Fruit fly (Drosophila melanogaster) whole organism, adult: Measurements from ENCODE around the gene CG17782.

Source experiments
- CG11617 ChIP-seq: fragments of 200-800 bp; sonication (Bioruptor generic); optimal IDR thresholded peaks from 2 replicates; lab custom pipeline; 2017; ENCODE audit warnings: mild to moderate bottlenecking, missing biosample characterization, missing genetic modification reagents, missing genetic modification characterization
- CG12768 ChIP-seq: fragments of 200-800 bp; sonication (Bioruptor generic); optimal IDR thresholded peaks from 2 replicates; lab custom pipeline; 2017; ENCODE audit warnings: missing biosample characterization, missing genetic modification characterization, mild to moderate bottlenecking, moderate library complexity, missing genetic modification reagents
- CG14711 ChIP-seq: fragments of 200-800 bp; sonication (Bioruptor generic); optimal IDR thresholded peaks from 2 replicates; lab custom pipeline; 2018; ENCODE audit warnings: missing biosample characterization, mild to moderate bottlenecking, missing genetic modification characterization, moderate library complexity
- CG1620 ChIP-seq: fragments of 200-800 bp; sonication (Bioruptor generic); optimal IDR thresholded peaks from 2 replicates; lab custom pipeline; 2016; ENCODE audit warnings: missing biosample characterization, missing genetic modification characterization
- CG33017 ChIP-seq: fragments of 200-800 bp; sonication (Bioruptor generic); optimal IDR thresholded peaks from 2 replicates; lab custom pipeline; 2018; ENCODE audit warnings: missing biosample characterization, mild to moderate bottlenecking, missing genetic modification characterization, moderate library complexity
- CG5204 ChIP-seq: fragments of 200-800 bp; sonication (Bioruptor generic); optimal IDR thresholded peaks from 2 replicates; lab custom pipeline; 2016; ENCODE audit warnings: missing biosample characterization, missing genetic modification characterization
- CG7045 ChIP-seq: fragments of 200-800 bp; sonication (Bioruptor generic); optimal IDR thresholded peaks from 2 replicates; lab custom pipeline; 2017; ENCODE audit warnings: missing biosample characterization, mild to moderate bottlenecking, missing genetic modification characterization
- CG7101 ChIP-seq: fragments of 200-800 bp; sonication (Bioruptor generic); optimal IDR thresholded peaks from 2 replicates; lab custom pipeline; 2018; ENCODE audit warnings: missing biosample characterization, mild to moderate bottlenecking, missing genetic modification characterization, moderate library complexity
- Clk ChIP-seq: fragments of 200-800 bp; sonication (Bioruptor generic); optimal IDR thresholded peaks from 2 replicates; lab custom pipeline; 2017; ENCODE audit warnings: missing biosample characterization, missing genetic modification characterization
- Crg-1 ChIP-seq: fragments of 200-800 bp; sonication (Bioruptor generic); optimal IDR thresholded peaks from 2 replicates; lab custom pipeline; 2016; ENCODE audit warnings: missing biosample characterization, missing genetic modification characterization
- Hr96 ChIP-seq: fragments of 200-800 bp; sonication (Bioruptor generic); optimal IDR thresholded peaks from 2 replicates; lab custom pipeline; 2016; ENCODE audit warnings: missing biosample characterization, missing genetic modification characterization
- Mnt ChIP-seq: fragments of 200-800 bp; sonication (Bioruptor generic); optimal IDR thresholded peaks from 2 replicates; lab custom pipeline; 2016; ENCODE audit warnings: missing biosample characterization, mild to moderate bottlenecking, missing genetic modification characterization
- bab1 ChIP-seq: fragments of 200-800 bp; sonication (Bioruptor generic); optimal IDR thresholded peaks from 3 replicates; lab custom pipeline; 2019; ENCODE audit warnings: missing biosample characterization, mild to moderate bottlenecking, missing genetic modification characterization, moderate library complexity
- cic ChIP-seq: fragments of 200-800 bp; sonication (Bioruptor generic); optimal IDR thresholded peaks from 2 replicates; lab custom pipeline; 2017; ENCODE audit warnings: missing biosample characterization, mild to moderate bottlenecking, missing genetic modification characterization, moderate library complexity
- cnc ChIP-seq, 2 experiments: fragments of >200 bp; optimal IDR thresholded peaks; 2 replicates each; lab custom pipeline; 2017
- kay ChIP-seq: fragments of 200-800 bp; sonication (Bioruptor generic); peaks from one replicate; lab custom pipeline; 2016; ENCODE audit warnings: missing biosample characterization, missing genetic modification characterization, borderline replicate concordance
- ovo ChIP-seq: fragments of 200-800 bp; sonication (Bioruptor generic); optimal IDR thresholded peaks from 2 replicates; lab custom pipeline; 2016; ENCODE audit warnings: missing biosample characterization, missing genetic modification characterization
- pad ChIP-seq: fragments of 200-800 bp; sonication (Bioruptor generic); optimal IDR thresholded peaks from 3 replicates; lab custom pipeline; 2017; ENCODE audit warnings: missing biosample characterization, missing genetic modification characterization, mild to moderate bottlenecking, moderate library complexity, missing genetic modification reagents
- tj ChIP-seq: fragments of 200-800 bp; sonication (Bioruptor generic); optimal IDR thresholded peaks from 3 replicates; lab custom pipeline; 2017; ENCODE audit warnings: missing biosample characterization, mild to moderate bottlenecking, missing genetic modification characterization, moderate library complexity
- toe ChIP-seq: fragments of 200-800 bp; sonication (Bioruptor generic); optimal IDR thresholded peaks from 2 replicates; lab custom pipeline; 2016; ENCODE audit warnings: missing biosample characterization, missing genetic modification characterization

CG17782 gene

DNA sequence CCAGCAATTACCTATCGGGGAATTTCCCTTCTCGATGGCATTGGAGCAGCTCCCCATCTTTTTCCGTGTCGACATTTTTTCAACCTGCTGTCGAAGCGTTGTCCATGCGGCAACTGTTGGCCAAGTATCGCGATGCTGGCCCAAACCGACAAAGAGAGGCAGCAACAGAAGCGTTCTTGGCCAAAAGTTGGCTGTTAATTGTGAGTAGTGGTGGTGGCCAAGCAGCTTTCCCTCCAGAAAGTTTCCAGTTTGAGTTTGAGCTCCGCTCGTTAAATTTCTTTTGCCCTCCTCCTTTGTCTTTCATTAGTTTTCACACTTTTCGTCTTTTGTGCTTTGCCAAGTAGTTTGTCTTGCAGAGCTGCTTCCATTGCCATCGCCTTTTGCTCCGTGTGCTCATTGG lies at the start of gene CG17782:
TSS of gene CG17782 (minus strand) at position 101 of the 400 bp plus-strand sequence.
- TF ChIP-seq CG5204 (GFP tag; lab: Kevin White, UChicago): no peak
- no peak for TF ChIP-seq CG14711 (tag; lab: Kevin White, UChicago)
- TF ChIP-seq cic (GFP tag; lab: Kevin White, UChicago): no peak
- no peak for TF ChIP-seq CG7101 (tag; lab: Kevin White, UChicago)
- no peak for TF ChIP-seq CG11617 (GFP tag; lab: Kevin White, UChicago)
- no peak for TF ChIP-seq toe
- TF ChIP-seq CG1620: no peak
- no peak for TF ChIP-seq Hr96 (GFP tag; lab: Kevin White, UChicago)
- no peak for TF ChIP-seq ovo
- no peak for TF ChIP-seq cnc (optimal IDR thresholded peaks at IDR 0.05; lab: Kevin White, UChicago)
- TF ChIP-seq CG33017 (tag; lab: Kevin White, UChicago): no peak
- TF ChIP-seq bab1: no peak
- no peak for TF ChIP-seq CG12768 (GFP tag; lab: Kevin White, UChicago)
- no peak for TF ChIP-seq tj (GFP tag; lab: Kevin White, UChicago)
- no peak for TF ChIP-seq pad (GFP tag; lab: Kevin White, UChicago)
- no peak for TF ChIP-seq kay (GFP tag; lab: Kevin White, UChicago)

DNA sequence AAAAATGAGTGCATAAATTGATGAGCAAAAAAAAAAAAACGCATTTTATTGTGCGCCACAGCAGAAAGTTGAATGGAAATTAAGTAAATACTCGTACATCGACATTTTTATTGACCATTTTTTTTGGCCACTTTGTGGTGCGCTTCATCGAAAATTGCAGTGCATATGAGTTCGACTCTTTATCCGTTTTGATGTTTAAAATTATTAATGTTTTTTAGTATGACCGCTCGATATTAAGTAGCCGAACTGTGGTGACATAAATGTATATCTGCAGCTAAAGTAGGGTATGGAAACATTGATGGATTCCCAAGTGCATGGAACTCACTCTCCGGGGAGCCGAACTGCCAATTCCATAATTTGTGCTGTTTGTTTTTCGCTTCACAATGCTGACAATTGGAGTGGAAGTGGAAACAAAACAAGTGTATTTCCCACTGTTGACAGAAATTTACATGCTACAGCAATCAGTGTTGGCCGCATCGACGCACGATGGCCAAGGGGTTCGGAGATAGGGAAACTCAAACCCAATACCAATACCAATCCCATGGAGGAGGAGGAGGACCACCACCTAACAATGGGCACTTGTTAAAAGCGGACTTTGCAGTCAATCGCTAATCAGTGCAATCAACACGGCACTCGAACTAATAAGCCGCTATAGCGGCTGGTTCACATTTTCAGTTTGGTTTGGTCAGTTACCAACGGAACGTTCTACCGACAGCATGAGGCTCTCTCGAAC lies 19.8 kb upstream of the CG17782 start, which contains the start of gene CG13616:
TSS of gene CG13616 (plus strand) at position 683 of the 733 bp plus-strand sequence.
- TF ChIP-seq ovo: no peak
- peak; percentile 50 for TF ChIP-seq tj (GFP tag; lab: Kevin White, UChicago)

DNA sequence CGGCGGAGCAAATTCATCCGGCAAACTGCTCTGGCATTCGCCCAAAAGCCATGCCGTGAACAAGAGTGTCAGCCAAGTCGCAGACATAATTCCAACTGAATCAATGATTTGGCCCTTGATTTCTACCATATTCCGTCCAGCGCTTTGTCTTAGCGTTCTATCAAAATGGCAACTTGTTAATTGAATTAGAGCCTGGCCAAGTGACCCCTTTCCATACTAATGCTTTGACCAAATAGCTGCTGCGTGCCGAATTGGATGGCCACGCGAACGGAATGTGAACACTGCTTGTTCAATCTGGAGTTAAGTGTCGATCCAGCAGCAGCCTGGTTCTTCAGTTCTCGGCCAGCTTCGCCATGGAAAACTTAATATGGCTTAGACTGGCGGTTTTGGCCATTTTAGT lies 17.7 kb upstream of the CG17782 start, which contains the start of the genes CG5768 and CG13615:
TSS of gene CG5768 (minus strand) at position 101 of the 400 bp plus-strand sequence.
TSS of gene CG13615 (plus strand) at position 280 of the 400 bp plus-strand sequence.
- no peak for TF ChIP-seq Mnt (GFP tag; lab: Kevin White, UChicago)
- no peak for TF ChIP-seq tj (GFP tag; lab: Kevin White, UChicago)
- no peak for TF ChIP-seq CG12768 (GFP tag; lab: Kevin White, UChicago)
- no peak for TF ChIP-seq CG7045 (GFP tag; lab: Kevin White, UChicago)
- no peak for TF ChIP-seq CG11617 (GFP tag; lab: Kevin White, UChicago)
- no peak for TF ChIP-seq CG7101 (tag; lab: Kevin White, UChicago)
- no peak for TF ChIP-seq kay (GFP tag; lab: Kevin White, UChicago)
- TF ChIP-seq Crg-1 (GFP tag; lab: Kevin White, UChicago): no peak
- no peak for TF ChIP-seq cnc (optimal IDR thresholded peaks at IDR 0.05; lab: Kevin White, UChicago)
- no peak for TF ChIP-seq bab1
- no peak for TF ChIP-seq toe
- TF ChIP-seq CG5204 (GFP tag; lab: Kevin White, UChicago): no peak
- no peak for TF ChIP-seq cic (GFP tag; lab: Kevin White, UChicago)
- no peak for TF ChIP-seq pad (GFP tag; lab: Kevin White, UChicago)
- no peak for TF ChIP-seq CG33017 (tag; lab: Kevin White, UChicago)
- no peak for TF ChIP-seq ovo
- TF ChIP-seq CG14711 (tag; lab: Kevin White, UChicago): no peak
- no peak for TF ChIP-seq CG1620
- TF ChIP-seq Clk (GFP tag; lab: Kevin White, UChicago): no peak

DNA sequence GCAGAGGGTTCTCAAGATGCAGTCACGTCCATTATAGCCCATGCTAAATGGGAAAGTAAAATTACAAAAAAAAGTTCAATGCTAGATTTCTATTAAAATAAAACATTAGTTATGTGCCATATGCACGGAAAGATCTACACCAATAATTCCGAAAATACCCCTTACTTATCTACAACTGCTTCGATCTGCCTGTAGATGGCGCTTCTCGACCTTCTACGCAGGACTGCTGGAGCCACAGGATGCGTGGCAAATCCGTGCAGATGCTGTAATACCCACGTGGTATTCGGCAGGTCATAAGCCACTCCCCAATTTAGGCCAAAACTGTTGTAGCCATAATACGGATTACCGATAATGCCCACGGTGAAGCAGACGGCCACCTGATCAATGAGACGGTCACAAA lies 13.9 kb upstream of the CG17782 start:
- no peak for TF ChIP-seq CG14711 (tag; lab: Kevin White, UChicago)
- TF ChIP-seq ovo: no peak
- TF ChIP-seq cnc (optimal IDR thresholded peaks at IDR 0.05; lab: Kevin White, UChicago): no peak
- no peak for TF ChIP-seq CG12768 (GFP tag; lab: Kevin White, UChicago)
- TF ChIP-seq CG5204 (GFP tag; lab: Kevin White, UChicago): no peak
- TF ChIP-seq CG1620: no peak
- no peak for TF ChIP-seq Hr96 (GFP tag; lab: Kevin White, UChicago)
- TF ChIP-seq cic (GFP tag; lab: Kevin White, UChicago): no peak
- no peak for TF ChIP-seq Mnt (GFP tag; lab: Kevin White, UChicago)
- TF ChIP-seq CG11617 (GFP tag; lab: Kevin White, UChicago): no peak
- no peak for TF ChIP-seq CG7101 (tag; lab: Kevin White, UChicago)
- no peak for TF ChIP-seq pad (GFP tag; lab: Kevin White, UChicago)
- TF ChIP-seq toe: no peak
- no peak for TF ChIP-seq Clk (GFP tag; lab: Kevin White, UChicago)
- no peak for TF ChIP-seq CG7045 (GFP tag; lab: Kevin White, UChicago)
- TF ChIP-seq CG33017 (tag; lab: Kevin White, UChicago): no peak
- no peak for TF ChIP-seq Crg-1 (GFP tag; lab: Kevin White, UChicago)

DNA sequence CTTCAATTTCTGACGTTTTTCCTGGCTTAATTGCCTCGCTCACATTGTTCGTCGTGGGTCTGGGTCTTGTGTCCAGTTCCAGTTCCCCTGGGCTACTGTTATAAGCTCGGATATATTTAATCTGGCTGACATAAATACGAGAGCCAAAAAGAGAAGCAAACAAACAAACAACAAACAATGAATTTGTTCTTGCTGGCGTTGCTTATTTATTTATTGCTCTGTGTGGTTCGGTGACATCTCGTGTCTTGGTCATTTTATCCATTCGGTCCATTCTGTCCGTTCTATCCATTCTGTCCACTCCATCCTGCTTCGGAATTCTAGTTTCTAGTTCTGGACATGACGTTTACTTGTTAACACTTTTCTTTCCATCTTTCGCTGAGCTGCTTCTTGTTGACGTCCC lies 12.4 kb upstream of the CG17782 start, which contains the start of gene CG17780:
TSS of gene CG17780 (minus strand) at position 101 of the 400 bp plus-strand sequence.
- no peak for TF ChIP-seq CG33017 (tag; lab: Kevin White, UChicago)
- TF ChIP-seq ovo: no peak
- TF ChIP-seq CG14711 (tag; lab: Kevin White, UChicago): no peak
- no peak for TF ChIP-seq CG1620
- no peak for TF ChIP-seq Hr96 (GFP tag; lab: Kevin White, UChicago)
- TF ChIP-seq kay (GFP tag; lab: Kevin White, UChicago): no peak
- no peak for TF ChIP-seq pad (GFP tag; lab: Kevin White, UChicago)
- TF ChIP-seq CG7045 (GFP tag; lab: Kevin White, UChicago): no peak
- TF ChIP-seq Mnt (GFP tag; lab: Kevin White, UChicago): no peak
- TF ChIP-seq CG5204 (GFP tag; lab: Kevin White, UChicago): no peak

DNA sequence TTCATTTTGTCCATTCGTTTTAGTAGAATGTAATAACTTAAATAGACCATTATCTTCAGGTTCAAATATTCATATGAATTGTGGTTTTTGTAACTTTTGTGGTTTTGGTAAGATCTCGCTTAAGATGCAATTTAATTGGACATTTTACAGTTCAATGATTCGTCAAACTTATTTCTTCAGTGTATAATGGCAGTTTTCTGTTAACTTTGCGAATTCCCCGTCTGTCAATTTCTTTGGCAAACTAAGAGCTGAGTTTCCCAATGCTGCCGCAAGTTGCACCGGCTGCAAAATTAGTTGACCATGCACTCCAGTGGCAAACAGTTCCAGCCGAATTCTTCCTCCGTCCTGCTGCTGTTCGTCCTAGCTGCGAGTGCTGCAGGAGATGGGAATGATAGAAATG lies 4.0 kb upstream of the CG17782 start, which contains the start of gene CG33342:
TSS of gene CG33342 (plus strand) at position 301 of the 400 bp plus-strand sequence.
- no peak for TF ChIP-seq CG7045 (GFP tag; lab: Kevin White, UChicago)
- TF ChIP-seq Hr96 (GFP tag; lab: Kevin White, UChicago): no peak
- TF ChIP-seq pad (GFP tag; lab: Kevin White, UChicago): no peak
- no peak for TF ChIP-seq tj (GFP tag; lab: Kevin White, UChicago)
- no peak for TF ChIP-seq cic (GFP tag; lab: Kevin White, UChicago)
- no peak for TF ChIP-seq CG12768 (GFP tag; lab: Kevin White, UChicago)
- no peak for TF ChIP-seq CG7101 (tag; lab: Kevin White, UChicago)
- no peak for TF ChIP-seq kay (GFP tag; lab: Kevin White, UChicago)
- TF ChIP-seq Clk (GFP tag; lab: Kevin White, UChicago): no peak
- TF ChIP-seq Crg-1 (GFP tag; lab: Kevin White, UChicago): no peak
- no peak for TF ChIP-seq CG11617 (GFP tag; lab: Kevin White, UChicago)
- no peak for TF ChIP-seq CG33017 (tag; lab: Kevin White, UChicago)
- no peak for TF ChIP-seq bab1
- no peak for TF ChIP-seq toe
- TF ChIP-seq CG14711 (tag; lab: Kevin White, UChicago): no peak
- no peak for TF ChIP-seq CG1620
- no peak for TF ChIP-seq cnc (optimal IDR thresholded peaks at IDR 0.05; lab: Kevin White, UChicago)
